Worm (Caenorhabditis elegans): ENCODE results near the gene srx-17.

The srx-17 gene

DNA sequence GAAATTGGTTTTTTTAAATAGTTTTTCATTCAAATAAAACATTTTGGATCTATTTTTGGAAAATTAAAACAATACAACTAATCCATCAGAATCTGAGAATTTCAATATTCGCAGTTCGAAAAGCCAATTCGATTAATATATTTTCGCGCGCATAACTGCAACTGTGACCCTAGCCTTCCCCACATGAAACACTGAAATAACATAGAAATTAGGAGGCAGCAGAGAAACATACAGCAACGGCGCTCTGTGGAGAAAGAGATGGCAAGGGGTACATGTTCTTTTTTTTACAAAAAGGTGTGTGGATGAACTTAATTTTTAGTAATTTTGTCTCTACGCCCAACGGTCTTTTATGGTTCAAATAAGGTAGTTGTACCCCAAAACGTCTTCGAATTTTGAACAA, 39.2 kb downstream of the srx-17 start:
- TF ChIP-seq T23F11.4 (GFP tag; optimal IDR thresholded peaks at IDR 0.05): no peak
- peak; percentile 18 for TF ChIP-seq unc-42 (tag; optimal IDR thresholded peaks at IDR 0.05)

- TF ChIP-seq ttx-3 (tag; optimal IDR thresholded peaks at IDR 0.05): no peak
- TF ChIP-seq eyg-1 (tag; optimal IDR thresholded peaks at IDR 0.05): no peak
- TF ChIP-seq pag-3 (tag; optimal IDR thresholded peaks at IDR 0.05; ENCODE audit: borderline replicate concordance): no peak
- no peak for TF ChIP-seq sox-4 (tag; optimal IDR thresholded peaks at IDR 0.05)
- TF ChIP-seq pax-1 (tag; optimal IDR thresholded peaks at IDR 0.05): no peak
- no peak for TF ChIP-seq ceh-18 (tag; optimal IDR thresholded peaks at IDR 0.05)
- TF ChIP-seq unc-3 (GFP tag; conservative IDR thresholded peaks at IDR 0.05): no peak
- TF ChIP-seq unc-3 (tag; optimal IDR thresholded peaks at IDR 0.05): no peak
- no peak for TF ChIP-seq ceh-24 (tag; optimal IDR thresholded peaks at IDR 0.05)
- TF ChIP-seq rnt-1 (tag; optimal IDR thresholded peaks at IDR 0.05): no peak
- TF ChIP-seq K02D7.2 (tag; optimal IDR thresholded peaks at IDR 0.05): no peak
- no peak for TF ChIP-seq zip-5 (tag; optimal IDR thresholded peaks at IDR 0.05)
- TF ChIP-seq hlh-8 (tag; optimal IDR thresholded peaks at IDR 0.05): no peak
- no peak for TF ChIP-seq Y22D7AL.16 (tag; optimal IDR thresholded peaks at IDR 0.05)
- TF ChIP-seq C08G9.2 (tag; optimal IDR thresholded peaks at IDR 0.05): no peak
- TF ChIP-seq ref-2 (tag; optimal IDR thresholded peaks at IDR 0.05): no peak
- no peak for TF ChIP-seq T23F11.4 (GFP tag; optimal IDR thresholded peaks at IDR 0.05)
- no peak for TF ChIP-seq odd-2 (tag; optimal IDR thresholded peaks at IDR 0.05)
- no peak for TF ChIP-seq unc-55 (GFP tag; optimal IDR thresholded peaks at IDR 0.05)
- TF ChIP-seq ceh-14 (tag; optimal IDR thresholded peaks at IDR 0.05): no peak
Measured at ce11 chrV:13880607-13881006, 39.6 kb downstream of the srx-17 start, which contains the start of gene T22G5.3. Gene T22G5.3 (plus strand): TSS chrV:13880907.

DNA sequence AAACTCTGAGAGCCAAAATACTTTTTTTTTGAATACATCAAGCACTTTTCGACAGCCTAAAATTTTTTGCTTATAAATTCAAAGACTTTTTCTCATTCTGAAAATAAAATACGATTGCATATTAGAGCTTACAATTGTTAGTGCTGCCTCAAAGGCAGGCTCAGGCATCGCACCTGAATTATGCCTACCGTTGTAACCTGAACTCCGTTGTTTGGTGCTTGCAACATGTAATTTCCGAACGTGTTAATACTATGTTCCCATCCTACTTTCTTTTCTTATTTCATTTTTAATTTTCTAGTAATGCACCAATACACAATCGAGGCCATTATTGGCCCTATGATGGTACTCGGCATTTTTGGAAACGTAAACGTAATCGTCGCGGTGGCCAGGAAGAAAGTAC, 46.3 kb downstream of the srx-17 start, which contains the start of gene srsx-19:
Gene srsx-19, plus strand, starts transcription at position 301 of the 400 bp plus-strand sequence.
- TF ChIP-seq C38D4.7 (GFP tag; optimal IDR thresholded peaks at IDR 0.05) (no peak), pha-2 (tag; optimal IDR thresholded peaks at IDR 0.05) (no peak)

DNA sequence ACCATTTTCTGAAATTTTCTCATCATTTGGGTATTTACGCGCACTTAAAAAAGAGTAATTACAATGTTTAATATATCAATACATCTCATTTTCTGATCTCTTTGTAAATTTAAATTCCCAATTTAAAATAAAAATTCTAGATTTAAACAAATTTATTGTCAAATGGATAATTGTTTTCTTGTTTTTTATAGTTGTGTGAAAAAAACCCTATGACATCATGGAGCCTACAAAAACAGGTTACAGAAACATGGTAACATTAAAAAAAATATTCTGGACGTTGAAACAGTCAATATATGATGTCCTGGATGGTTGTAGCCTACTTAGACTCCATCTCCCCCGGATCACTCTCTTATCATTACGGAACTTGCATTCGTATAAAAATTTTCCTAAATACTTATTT, 48.5 kb downstream of the srx-17 start, which contains the start of gene spp-12:
Gene spp-12, plus strand, starts transcription at position 301 of the 400 bp plus-strand sequence.
- TF ChIP-seq pax-1 (tag; optimal IDR thresholded peaks at IDR 0.05) (no peak), K09A11.1 (tag; optimal IDR thresholded peaks at IDR 0.05; ENCODE audit: insufficient read depth) (no peak), C08G9.2 (tag; optimal IDR thresholded peaks at IDR 0.05) (no peak), K02D7.2 (tag; optimal IDR thresholded peaks at IDR 0.05) (no peak), unc-42 (tag; optimal IDR thresholded peaks at IDR 0.05) (no peak), dve-1 (tag; optimal IDR thresholded peaks at IDR 0.05) (no peak), elt-4 (tag; optimal IDR thresholded peaks at IDR 0.05) (no peak), ceh-19 (GFP tag; optimal IDR thresholded peaks at IDR 0.05) (no peak), hlh-6 (tag; optimal IDR thresholded peaks at IDR 0.05) (no peak)

- TF ChIP-seq ref-2 (tag; optimal IDR thresholded peaks at IDR 0.05): no peak
- TF ChIP-seq odd-2 (tag; optimal IDR thresholded peaks at IDR 0.05): no peak
- no peak for TF ChIP-seq C08G9.2 (tag; optimal IDR thresholded peaks at IDR 0.05)
- TF ChIP-seq elt-2 (tag; optimal IDR thresholded peaks at IDR 0.05): no peak
- no peak for TF ChIP-seq ets-4 (tag; optimal IDR thresholded peaks at IDR 0.05)
- no peak for TF ChIP-seq pax-1 (tag; optimal IDR thresholded peaks at IDR 0.05)
- no peak for TF ChIP-seq ceh-6 (GFP tag; optimal IDR thresholded peaks at IDR 0.05)
- TF ChIP-seq unc-42 (tag; optimal IDR thresholded peaks at IDR 0.05): no peak
- no peak for TF ChIP-seq mec-3 (tag; optimal IDR thresholded peaks at IDR 0.05; ENCODE audit: borderline replicate concordance)
- no peak for TF ChIP-seq ceh-34 (tag; optimal IDR thresholded peaks at IDR 0.05)
- no peak for TF ChIP-seq C38D4.7 (GFP tag; optimal IDR thresholded peaks at IDR 0.05)
- TF ChIP-seq zip-5 (tag; optimal IDR thresholded peaks at IDR 0.05): no peak
- no peak for TF ChIP-seq tbx-2 (tag; optimal IDR thresholded peaks at IDR 0.05)
- TF ChIP-seq hlh-8 (tag; optimal IDR thresholded peaks at IDR 0.05): no peak
- no peak for TF ChIP-seq hlh-13 (GFP tag; optimal IDR thresholded peaks at IDR 0.05)
Measured at ce11 chrV:13890473-13890872, 49.5 kb downstream of the srx-17 start, which contains the start of gene lbp-8. Gene lbp-8 (plus strand): TSS chrV:13890773.

Measured in whole organism, late embryonic.